Worm (Caenorhabditis elegans) whole organism, L1 larva: Measurements from ENCODE around the gene madf-1.

Source experiments
- C04F5.9 ChIP-seq: sonication (generic microtip); optimal IDR thresholded peaks from 2 replicates; lab custom pipeline; 2016; ENCODE audit warnings: missing genetic modification characterization, missing compliant biosample characterization
- C16A3.4 ChIP-seq: fragments of 150-350 bp; optimal IDR thresholded peaks from 2 replicates; lab custom pipeline; 2014; ENCODE audit warnings: missing biosample characterization, missing genetic modification characterization
- C34B4.2 ChIP-seq: sonication (generic microtip); optimal IDR thresholded peaks from 2 replicates; lab custom pipeline; 2017; ENCODE audit warnings: mild to moderate bottlenecking, missing genetic modification characterization, missing compliant biosample characterization
- aly-2 ChIP-seq: fragments of 150-350 bp; optimal IDR thresholded peaks from 2 replicates; lab custom pipeline; 2014; ENCODE audit warnings: missing biosample characterization, missing genetic modification characterization
- ceh-82 ChIP-seq, 3 experiments: fragments of 150-350 bp in 1 of 3; sonication (generic microtip) in 2 of 3; optimal IDR thresholded peaks; 2 replicates each; lab custom pipeline; 2014 to 2017; ENCODE audit warnings: missing biosample characterization in 3 of 3, missing genetic modification characterization in 3 of 3
- ceh-88 ChIP-seq: fragments of 200-800 bp; sonication (Bioruptor generic); IDR thresholded peaks from 2 replicates; pipeline ENCODE4 v1.3.6; 2022; ENCODE audit warnings: missing genetic modification characterization, missing compliant biosample characterization
- dpl-1 ChIP-seq, 3 experiments: fragments of 150-350 bp in 2 of 3; sonication (generic microtip) in 1 of 3; optimal IDR thresholded peaks; 2 replicates each; lab custom pipeline; 2014 to 2017; ENCODE audit warnings: missing biosample characterization in 3 of 3, missing genetic modification characterization in 3 of 3, missing genetic modification reagents in 3 of 3
- efl-1 ChIP-seq, 4 experiments: fragments of 150-350 bp; optimal IDR thresholded peaks in 3 of 4; peaks in 1 of 4; 1 replicate in 1 of 4; 2 replicates in 3 of 4; lab custom pipeline; 2014; ENCODE audit warnings: missing biosample characterization in 2 of 4, missing genetic modification characterization in 2 of 4, missing genetic modification reagents in 2 of 4
- elt-2 ChIP-seq: sonication (generic microtip); optimal IDR thresholded peaks from 2 replicates; lab custom pipeline; 2016; ENCODE audit warnings: missing genetic modification characterization, mild to moderate bottlenecking, inconsistent platforms, missing compliant biosample characterization, missing genetic modification reagents
- fkh-10 ChIP-seq: sonication (generic microtip); optimal IDR thresholded peaks from 2 replicates; lab custom pipeline; 2017; ENCODE audit warnings: missing biosample characterization, missing genetic modification reagents, missing genetic modification characterization
- fkh-8 ChIP-seq: sonication (generic microtip); optimal IDR thresholded peaks from 2 replicates; lab custom pipeline; 2016; ENCODE audit warnings: mild to moderate bottlenecking, missing genetic modification characterization, missing compliant biosample characterization
- fos-1 ChIP-seq: fragments of 150-350 bp; optimal IDR thresholded peaks from 2 replicates; lab custom pipeline; 2014; ENCODE audit warnings: missing biosample characterization, missing genetic modification characterization
- grh-1 ChIP-seq: fragments of 200-800 bp; sonication (Bioruptor generic); IDR thresholded peaks from 2 replicates; pipeline ENCODE4 v1.3.6; 2022; ENCODE audit warnings: missing genetic modification reagents, missing genetic modification characterization, missing compliant biosample characterization
- hlh-17 ChIP-seq: fragments of 200-800 bp; sonication (Bioruptor generic); optimal IDR thresholded peaks from 2 replicates; lab custom pipeline; 2018; ENCODE audit warnings: missing genetic modification characterization, mild to moderate bottlenecking, missing compliant biosample characterization, moderate library complexity, borderline replicate concordance
- hlh-4 ChIP-seq: sonication (generic microtip); optimal IDR thresholded peaks from 2 replicates; lab custom pipeline; 2016; ENCODE audit warnings: mild to moderate bottlenecking, missing genetic modification characterization, missing compliant biosample characterization
- hpl-2 ChIP-seq: fragments of 150-350 bp; optimal IDR thresholded peaks from 2 replicates; lab custom pipeline; 2014; ENCODE audit warnings: missing biosample characterization, missing genetic modification reagents, missing genetic modification characterization
- jun-1 ChIP-seq: fragments of 150-350 bp; optimal IDR thresholded peaks from 2 replicates; lab custom pipeline; 2014; ENCODE audit warnings: missing biosample characterization, missing genetic modification reagents, missing genetic modification characterization
- lin-35 ChIP-seq, 2 experiments: fragments of 150-350 bp; optimal IDR thresholded peaks; 2 replicates each; lab custom pipeline; 2014; ENCODE audit warnings: missing biosample characterization in 2 of 2, missing genetic modification characterization in 2 of 2, missing genetic modification reagents in 2 of 2
- lin-39 ChIP-seq: fragments of 150-350 bp; optimal IDR thresholded peaks from 2 replicates; lab custom pipeline; 2014; ENCODE audit warnings: missing biosample characterization, missing genetic modification reagents, missing genetic modification characterization
- lir-3 ChIP-seq: sonication (generic microtip); optimal IDR thresholded peaks from 2 replicates; lab custom pipeline; 2016; ENCODE audit warnings: mild to moderate bottlenecking, missing genetic modification characterization, moderate library complexity, missing compliant biosample characterization; ENCODE audit not compliant: poor library complexity
- mab-9 ChIP-seq: fragments of 200-800 bp; sonication (Bioruptor generic); IDR thresholded peaks from 2 replicates; pipeline ENCODE4 v1.3.6; 2022; ENCODE audit warnings: missing genetic modification reagents, missing genetic modification characterization, missing compliant biosample characterization
- mep-1 ChIP-seq: fragments of 150-350 bp; optimal IDR thresholded peaks from 2 replicates; lab custom pipeline; 2014; ENCODE audit warnings: missing biosample characterization, missing genetic modification characterization
- nhr-19 ChIP-seq: fragments of 200-800 bp; sonication (Bioruptor generic); conservative IDR thresholded peaks from 2 replicates; pipeline ENCODE4 v1.3.6; 2022; ENCODE audit warnings: missing genetic modification characterization, missing compliant biosample characterization
- nhr-28 ChIP-seq: fragments of 150-350 bp; optimal IDR thresholded peaks from 2 replicates; lab custom pipeline; 2014; ENCODE audit warnings: missing biosample characterization, missing genetic modification characterization
- nhr-47 ChIP-seq: sonication (generic microtip); optimal IDR thresholded peaks from 2 replicates; lab custom pipeline; 2016; ENCODE audit warnings: mild to moderate bottlenecking, missing genetic modification characterization, moderate library complexity, missing compliant biosample characterization
- nhr-71 ChIP-seq: sonication (generic microtip); optimal IDR thresholded peaks from 2 replicates; lab custom pipeline; 2016; ENCODE audit warnings: mild to moderate bottlenecking, missing genetic modification characterization, moderate library complexity, missing compliant biosample characterization
- nhr-85 ChIP-seq: sonication (generic microtip); peaks from one replicate; lab custom pipeline; 2016; ENCODE audit warnings: missing genetic modification characterization, inconsistent platforms, missing compliant biosample characterization
- pqm-1 ChIP-seq: sonication (generic microtip); optimal IDR thresholded peaks from 3 replicates; lab custom pipeline; 2017; ENCODE audit warnings: missing biosample characterization, missing genetic modification characterization
- rnt-1 ChIP-seq: sonication (generic microtip); optimal IDR thresholded peaks from 2 replicates; lab custom pipeline; 2016; ENCODE audit warnings: mild to moderate bottlenecking, missing genetic modification characterization, moderate library complexity, missing compliant biosample characterization
- skn-1 ChIP-seq: fragments of 150-350 bp; optimal IDR thresholded peaks from 2 replicates; lab custom pipeline; 2014; ENCODE audit warnings: missing biosample characterization, missing genetic modification characterization
- sox-4 ChIP-seq: sonication (generic microtip); optimal IDR thresholded peaks from 2 replicates; lab custom pipeline; 2016; ENCODE audit warnings: missing genetic modification characterization, missing compliant biosample characterization
- sup-37 ChIP-seq: fragments of 200-800 bp; sonication (Bioruptor generic); optimal IDR thresholded peaks from 2 replicates; lab custom pipeline; 2018; ENCODE audit warnings: mild to moderate bottlenecking, missing genetic modification characterization, missing compliant biosample characterization
- tlp-1 ChIP-seq: fragments of 150-350 bp; optimal IDR thresholded peaks from 2 replicates; lab custom pipeline; 2014; ENCODE audit warnings: missing biosample characterization, missing genetic modification characterization
- unc-130 ChIP-seq: fragments of 150-350 bp; optimal IDR thresholded peaks from 2 replicates; lab custom pipeline; 2017; ENCODE audit warnings: missing biosample characterization, missing genetic modification characterization, inconsistent platforms
- unc-30 ChIP-seq: sonication (generic microtip); optimal IDR thresholded peaks from 2 replicates; lab custom pipeline; 2017; ENCODE audit warnings: missing biosample characterization, missing genetic modification characterization
- unc-98 ChIP-seq: fragments of 200-800 bp; sonication (Bioruptor generic); IDR thresholded peaks from 2 replicates; pipeline ENCODE4 v1.3.6; 2022; ENCODE audit warnings: missing genetic modification characterization, missing compliant biosample characterization
- zag-1 ChIP-seq: fragments of 150-350 bp; optimal IDR thresholded peaks from 2 replicates; lab custom pipeline; 2014; ENCODE audit warnings: missing biosample characterization, missing genetic modification characterization
- zip-4 ChIP-seq: fragments of 200-800 bp; sonication (Bioruptor generic); optimal IDR thresholded peaks from 2 replicates; lab custom pipeline; 2018; ENCODE audit warnings: mild to moderate bottlenecking, missing genetic modification characterization, moderate library complexity, missing compliant biosample characterization

The madf-1 gene

DNA sequence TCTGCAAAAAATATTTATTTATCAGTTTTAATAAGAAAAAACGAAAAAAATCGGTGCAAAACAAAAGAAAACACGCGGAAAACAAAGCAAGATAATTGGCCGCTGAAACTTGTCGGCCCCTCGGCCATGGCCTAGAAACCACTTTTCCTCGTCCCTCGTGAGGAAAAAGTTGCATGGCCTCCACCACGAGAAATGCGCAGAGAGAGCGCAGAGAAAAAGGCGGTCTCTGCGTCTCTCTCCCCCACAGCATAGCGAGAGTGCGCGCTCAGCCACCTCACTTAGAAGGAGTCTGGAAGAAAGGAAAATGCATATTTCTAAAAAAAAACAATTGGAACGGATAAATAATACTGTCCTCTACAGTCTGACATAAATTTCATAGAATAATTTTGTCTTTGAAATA is 18.4 kb downstream of the madf-1 start (continued):
- TF ChIP-seq mab-9, result peak; percentile 70; the same call in 1 of the 2 replicates
- TF ChIP-seq elt-2 (tag; lab: Kevin White, UChicago), result peak; percentile 0
- peak in 2 of 3 experiments; percentile 46 to 52 for TF ChIP-seq dpl-1 (GFP tag; optimal IDR thresholded peaks at IDR 0.05; lab: Kevin White, UChicago)
- TF ChIP-seq nhr-47 (tag; lab: Kevin White, UChicago), result peak; percentile 75
- TF ChIP-seq efl-1 (optimal IDR thresholded peaks at IDR 0.05; lab: Kevin White, UChicago), result peak; percentile 68 to 70
- TF ChIP-seq efl-1 (GFP tag; optimal IDR thresholded peaks at IDR 0.05 in 1 of 2; lab: Kevin White, UChicago), result peak; percentile 51 to 92

DNA sequence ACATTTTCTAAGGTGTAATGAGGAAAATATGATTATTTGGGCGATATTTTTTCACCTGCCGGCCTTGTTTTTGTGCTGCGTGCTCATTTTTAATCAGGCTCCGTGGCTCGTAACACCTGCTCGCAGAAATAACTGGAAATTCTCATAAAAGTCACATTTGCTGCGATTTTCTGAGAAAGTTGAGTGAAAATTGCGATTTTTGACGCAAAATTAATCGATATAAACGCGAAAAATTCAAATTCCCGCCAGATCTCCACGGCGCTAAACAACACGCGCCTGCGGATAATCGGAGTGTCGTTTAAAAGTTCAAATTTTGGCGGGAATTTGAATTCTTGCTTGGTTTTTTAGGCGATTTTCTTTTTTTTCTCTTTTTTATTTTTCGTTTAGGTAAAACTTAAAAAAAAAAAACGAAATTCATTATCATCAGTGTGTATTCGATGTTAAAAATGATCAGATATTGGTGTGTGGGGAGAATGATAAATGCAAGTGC is 24.6 kb downstream of the madf-1 start, which contains the start of gene Y55F3BL.6:
Gene Y55F3BL.6 (minus strand): TSS at position 51 of the 490 bp plus-strand sequence.
- TF ChIP-seq fkh-8 (tag; lab: Kevin White, UChicago), result peak; percentile 7
- no peak for TF ChIP-seq zag-1 (tag; lab: Kevin White, UChicago)
- TF ChIP-seq fos-1, result no peak
- peak; percentile 2 for TF ChIP-seq nhr-85 (tag; lab: Kevin White, UChicago)
- TF ChIP-seq lir-3 (tag; lab: Kevin White, UChicago), result no peak
- TF ChIP-seq lin-39 (tag; lab: Kevin White, UChicago), result no peak
- no peak for TF ChIP-seq hlh-17 (GFP tag; lab: Kevin White, UChicago)
- TF ChIP-seq nhr-71 (tag; lab: Kevin White, UChicago), result no peak
- no peak for TF ChIP-seq unc-130
- TF ChIP-seq zip-4, result no peak
- no peak for TF ChIP-seq sox-4 (tag; lab: Kevin White, UChicago)
- TF ChIP-seq hlh-4 (tag; lab: Kevin White, UChicago), result peak; percentile 7
- TF ChIP-seq mep-1 (tag; lab: Kevin White, UChicago), result no peak
- no peak for TF ChIP-seq C34B4.2 (tag; lab: Kevin White, UChicago)
- no peak for TF ChIP-seq C16A3.4 (tag; lab: Kevin White, UChicago)
- no peak for TF ChIP-seq efl-1 (optimal IDR thresholded peaks at IDR 0.05; lab: Kevin White, UChicago)
- peak in 1 of 2 experiments; percentile 24 for TF ChIP-seq efl-1 (GFP tag; optimal IDR thresholded peaks at IDR 0.05 in 1 of 2; lab: Kevin White, UChicago)

DNA sequence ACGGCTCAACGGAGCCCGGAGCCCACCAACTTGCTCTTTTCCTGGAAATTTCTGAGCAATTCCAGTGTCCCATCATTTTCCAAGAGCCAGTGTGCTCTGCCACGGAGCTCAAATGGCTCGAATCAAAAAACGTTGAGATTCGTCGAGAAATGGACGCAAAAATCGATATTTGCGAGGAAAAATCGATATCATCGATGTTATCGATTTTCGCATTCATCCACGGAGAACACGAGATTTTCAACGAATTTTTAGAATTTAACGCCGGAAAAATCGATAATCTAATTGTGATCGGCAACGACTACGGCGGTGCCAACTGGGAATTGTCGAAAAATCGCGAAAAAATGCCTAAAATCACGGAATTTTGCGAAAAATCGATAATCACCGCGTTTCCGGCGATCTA is 26.0 kb downstream of the madf-1 start:
- TF ChIP-seq fos-1, result no peak
- TF ChIP-seq nhr-28 (tag; lab: Kevin White, UChicago), result no peak
- no peak for TF ChIP-seq skn-1
- 0 out of 2 replicates have a peak, but pooled peaks have one; percentile 9 for TF ChIP-seq grh-1 (GFP tag; lab: Robert Waterston, UW)
- TF ChIP-seq efl-1 (optimal IDR thresholded peaks at IDR 0.05; lab: Kevin White, UChicago), result no peak
- TF ChIP-seq efl-1 (GFP tag; optimal IDR thresholded peaks at IDR 0.05 in 1 of 2; lab: Kevin White, UChicago), result peak in 1 of 2 experiments; percentile 10
- no peak for TF ChIP-seq sup-37 (GFP tag; lab: Kevin White, UChicago)
- TF ChIP-seq, all 84 proteins: peak for 2

DNA sequence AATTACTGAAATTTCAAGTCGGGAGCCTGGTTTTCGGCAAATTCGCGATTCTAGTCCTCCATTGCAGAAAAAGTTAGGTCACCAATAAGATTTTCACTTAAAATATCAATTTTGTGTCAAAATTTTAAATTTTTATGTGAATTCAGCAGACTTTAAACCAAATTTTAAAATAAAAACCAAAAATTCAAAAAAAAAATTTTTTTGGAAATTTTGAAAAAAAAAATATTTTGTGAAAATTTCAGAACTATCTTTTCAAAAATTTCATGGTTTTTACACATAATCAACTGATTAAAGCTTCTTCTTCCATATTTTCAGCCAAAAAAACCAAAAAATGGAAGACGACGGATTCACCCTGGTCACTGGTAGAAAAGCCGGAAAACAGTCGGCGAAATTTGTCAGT is 26.9 kb downstream of the madf-1 start, which contains the start of gene Y55F3BL.4:
Gene Y55F3BL.4 (plus strand): TSS at position 301 of the 400 bp plus-strand sequence.
- TF ChIP-seq lin-39 (tag; lab: Kevin White, UChicago), result no peak
- TF ChIP-seq ceh-88 (GFP tag; lab: Robert Waterston, UW), result no peak
- no peak for TF ChIP-seq hpl-2 (GFP tag; lab: Kevin White, UChicago)
- no peak for TF ChIP-seq hlh-4 (tag; lab: Kevin White, UChicago)
- no peak for TF ChIP-seq lin-35 (GFP tag; optimal IDR thresholded peaks at IDR 0.05; lab: Kevin White, UChicago)
- no peak for TF ChIP-seq rnt-1 (tag; lab: Kevin White, UChicago)
- no peak for TF ChIP-seq sup-37 (GFP tag; lab: Kevin White, UChicago)
- no peak for TF ChIP-seq ceh-82 (tag; optimal IDR thresholded peaks at IDR 0.05; lab: Kevin White, UChicago)
- TF ChIP-seq unc-98 (GFP tag; lab: Robert Waterston, UW), result no peak
- TF ChIP-seq unc-130, result no peak
- TF ChIP-seq fkh-10 (GFP tag; lab: Kevin White, UChicago), result no peak
- no peak for TF ChIP-seq pqm-1 (tag; lab: Kevin White, UChicago)
- no peak for TF ChIP-seq fos-1
- TF ChIP-seq unc-30 (tag; lab: Kevin White, UChicago), result no peak
- TF ChIP-seq tlp-1 (tag; lab: Kevin White, UChicago), result no peak
- no peak for TF ChIP-seq jun-1
- TF ChIP-seq nhr-19 (GFP tag; lab: Robert Waterston, UW), result no peak
- no peak for TF ChIP-seq nhr-28 (tag; lab: Kevin White, UChicago)
- no peak for TF ChIP-seq C04F5.9 (tag; lab: Kevin White, UChicago)
- no peak for TF ChIP-seq aly-2 (tag; lab: Kevin White, UChicago)
